Fruit fly (Drosophila melanogaster) whole organism, wandering third instar larva: ENCODE results near the gene CG42307.

Experiments used
- Abd-B ChIP-seq: fragments of >200 bp; optimal IDR thresholded peaks from 2 replicates; lab custom pipeline; 2017; ENCODE audit warnings: missing biosample characterization, missing genetic modification characterization
- CG32264 ChIP-seq: fragments of 200-800 bp; sonication (Bioruptor generic); optimal IDR thresholded peaks from 2 replicates; lab custom pipeline; 2016; ENCODE audit warnings: missing biosample characterization, missing genetic modification characterization
- CG9705 ChIP-seq: fragments of 200-800 bp; sonication (Bioruptor generic); optimal IDR thresholded peaks from 2 replicates; lab custom pipeline; 2018; ENCODE audit warnings: missing biosample characterization, mild to moderate bottlenecking, missing genetic modification characterization
- CrebA ChIP-seq: fragments of 200-800 bp; sonication (Bioruptor generic); optimal IDR thresholded peaks from 2 replicates; lab custom pipeline; 2016; ENCODE audit warnings: missing biosample characterization, mild to moderate bottlenecking, missing genetic modification characterization, borderline replicate concordance
- Dif ChIP-seq: fragments of 200-275, 200-300 bp; sonication (Bioruptor generic); optimal IDR thresholded peaks from 2 replicates; lab custom pipeline; 2018; ENCODE audit warnings: missing biosample characterization, missing genetic modification characterization; ENCODE audit not compliant: partially characterized antibody
- GATAd ChIP-seq: sonication (Bioruptor generic); optimal IDR thresholded peaks from 2 replicates; lab custom pipeline; 2016; ENCODE audit warnings: missing biosample characterization, missing genetic modification characterization
- HLH106 ChIP-seq: fragments of 200-800 bp; optimal IDR thresholded peaks from 3 replicates; lab custom pipeline; 2019; ENCODE audit warnings: missing biosample characterization, mild to moderate bottlenecking, missing genetic modification characterization, moderate library complexity
- Hnf4 ChIP-seq: fragments of 200-800 bp; sonication (Bioruptor generic); optimal IDR thresholded peaks from 2 replicates; lab custom pipeline; 2016; ENCODE audit warnings: missing biosample characterization, mild to moderate bottlenecking, missing genetic modification characterization
- Hr78 ChIP-seq: fragments of >200 bp; optimal IDR thresholded peaks from 2 replicates; lab custom pipeline; 2017; ENCODE audit warnings: missing biosample characterization, missing genetic modification characterization
- Hr83 ChIP-seq: fragments of 200-300 bp; sonication (Bioruptor generic); optimal IDR thresholded peaks from 2 replicates; lab custom pipeline; 2016; ENCODE audit warnings: missing biosample characterization, mild to moderate bottlenecking, missing genetic modification characterization, moderate library complexity; ENCODE audit not compliant: poor library complexity, severe bottlenecking
- Jra ChIP-seq: sonication (Bioruptor generic); optimal IDR thresholded peaks from 2 replicates; lab custom pipeline; 2016; ENCODE audit warnings: missing biosample characterization, missing genetic modification characterization
- Mio ChIP-seq: sonication (Bioruptor generic); optimal IDR thresholded peaks from 2 replicates; lab custom pipeline; 2016; ENCODE audit warnings: missing biosample characterization, missing genetic modification characterization
- Myc ChIP-seq: fragments of >200 bp; optimal IDR thresholded peaks from 2 replicates; lab custom pipeline; 2017
- N ChIP-seq: fragments of >200 bp; optimal IDR thresholded peaks from 2 replicates; lab custom pipeline; 2018; ENCODE audit warnings: missing biosample characterization, missing external identifiers, missing genetic modification characterization
- OdsH ChIP-seq: fragments of 200-800 bp; sonication (Bioruptor generic); optimal IDR thresholded peaks from 2 replicates; lab custom pipeline; 2016; ENCODE audit warnings: missing biosample characterization, mild to moderate bottlenecking, missing genetic modification characterization
- Rel ChIP-seq, 2 experiments: fragments of 200-800 bp; sonication (Bioruptor generic) in 1 of 2; optimal IDR thresholded peaks; 2 replicates in 1 of 2; 3 replicates in 1 of 2; lab custom pipeline; 2016 to 2019; ENCODE audit warnings: mild to moderate bottlenecking in 2 of 2, missing biosample characterization in 2 of 2, missing genetic modification characterization in 2 of 2, moderate library complexity in 1 of 2
- Sp1 ChIP-seq: fragments of 200-800 bp; sonication (Bioruptor generic); optimal IDR thresholded peaks from 3 replicates; lab custom pipeline; 2019; ENCODE audit warnings: missing biosample characterization, mild to moderate bottlenecking, missing genetic modification characterization, moderate library complexity
- Vsx2 ChIP-seq: fragments of 200-300, 225-300 bp; sonication (Bioruptor generic); optimal IDR thresholded peaks from 2 replicates; lab custom pipeline; 2018; ENCODE audit warnings: missing biosample characterization, missing genetic modification characterization; ENCODE audit not compliant: partially characterized antibody
- br ChIP-seq: fragments of 200-800 bp; sonication (Bioruptor generic); optimal IDR thresholded peaks from 2 replicates; lab custom pipeline; 2016; ENCODE audit warnings: missing biosample characterization, missing genetic modification characterization
- dl ChIP-seq, 2 experiments: fragments of 175-275, 200-275 bp in 1 of 2; fragments of 200-275 bp in 1 of 2; sonication (Bioruptor generic); optimal IDR thresholded peaks; lab custom pipeline; 2018; ENCODE audit warnings: mild to moderate bottlenecking in 2 of 2, missing biosample characterization in 2 of 2, missing genetic modification characterization in 2 of 2, moderate library complexity in 2 of 2; ENCODE audit not compliant: partially characterized antibody in 2 of 2, insufficient read depth in 1 of 2
- dmrt93B ChIP-seq: fragments of 200-800 bp; sonication (Bioruptor generic); optimal IDR thresholded peaks from 2 replicates; lab custom pipeline; 2018; ENCODE audit warnings: missing biosample characterization, mild to moderate bottlenecking, missing genetic modification characterization
- dsf ChIP-seq: sonication (Bioruptor generic); optimal IDR thresholded peaks from 2 replicates; lab custom pipeline; 2016; ENCODE audit warnings: missing biosample characterization, missing genetic modification characterization, borderline replicate concordance
- ey ChIP-seq: fragments of 200-800 bp; sonication (Bioruptor generic); optimal IDR thresholded peaks from 2 replicates; lab custom pipeline; 2016; ENCODE audit warnings: missing biosample characterization, missing genetic modification characterization
- foxo ChIP-seq, 2 experiments: fragments of 200-800 bp; sonication (Bioruptor generic); optimal IDR thresholded peaks; 2 replicates in 1 of 2; 3 replicates in 1 of 2; lab custom pipeline; 2016 to 2017; ENCODE audit warnings: missing biosample characterization in 2 of 2, missing genetic modification characterization in 2 of 2
- fru ChIP-seq: fragments of 200-800 bp; sonication (Bioruptor generic); optimal IDR thresholded peaks from 3 replicates; lab custom pipeline; 2016; ENCODE audit warnings: missing biosample characterization, mild to moderate bottlenecking, missing genetic modification characterization
- h ChIP-seq: fragments of 200-800 bp; sonication (Bioruptor generic); optimal IDR thresholded peaks from 3 replicates; lab custom pipeline; 2016; ENCODE audit warnings: missing biosample characterization, mild to moderate bottlenecking, missing genetic modification characterization
- lola ChIP-seq: fragments of >200 bp; optimal IDR thresholded peaks from 2 replicates; lab custom pipeline; 2017; ENCODE audit warnings: missing biosample characterization, missing genetic modification characterization
- pan ChIP-seq: fragments of >200 bp; optimal IDR thresholded peaks from 2 replicates; lab custom pipeline; 2017
- psq ChIP-seq: fragments of 200-800 bp; sonication (Bioruptor generic); optimal IDR thresholded peaks from 3 replicates; lab custom pipeline; 2017; ENCODE audit warnings: missing biosample characterization, mild to moderate bottlenecking, missing genetic modification characterization, moderate library complexity
- rgr ChIP-seq: fragments of 200-800 bp; sonication (Bioruptor generic); optimal IDR thresholded peaks from 3 replicates; lab custom pipeline; 2016; ENCODE audit warnings: missing biosample characterization, mild to moderate bottlenecking, missing genetic modification characterization
- sage ChIP-seq: fragments of 200-800 bp; sonication (Bioruptor generic); optimal IDR thresholded peaks from 2 replicates; lab custom pipeline; 2016; ENCODE audit warnings: missing biosample characterization, mild to moderate bottlenecking, missing genetic modification characterization
- sv ChIP-seq: fragments of 200-800 bp; sonication (Bioruptor generic); optimal IDR thresholded peaks from 3 replicates; lab custom pipeline; 2016; ENCODE audit warnings: missing biosample characterization, missing genetic modification characterization
- tai ChIP-seq: sonication (Bioruptor generic); optimal IDR thresholded peaks from 2 replicates; lab custom pipeline; 2016; ENCODE audit warnings: missing biosample characterization, missing genetic modification characterization
- woc ChIP-seq: sonication (Bioruptor generic); optimal IDR thresholded peaks from 2 replicates; lab custom pipeline; 2016; ENCODE audit warnings: missing biosample characterization, mild to moderate bottlenecking, missing genetic modification characterization

CG42307 gene

dm6 chr3L:7381359-7381976 is 52.5 kb downstream of the CG42307 start, which contains the start of the genes SMSr and smid:
Gene SMSr, minus strand, starts transcription at chr3L:7381474.
Gene smid, plus strand, starts transcription at chr3L:7381614.
- TF ChIP-seq fru (peak; percentile 98), Jra (peak; percentile 72), lola (GFP tag; lab: Kevin White, UChicago) (no peak), dsf (GFP tag; lab: Kevin White, UChicago) (peak; percentile 28), br (GFP tag; lab: Kevin White, UChicago) (peak; percentile 47), CrebA (GFP tag; lab: Kevin White, UChicago) (no peak), Abd-B (no peak), foxo (GFP tag; optimal IDR thresholded peaks at IDR 0.05; lab: Kevin White, UChicago) (peak in 1 of 2 experiments; percentile 68), Hr83 (GFP tag; lab: Kevin White, UChicago) (peak; percentile 18), Hnf4 (GFP tag; lab: Kevin White, UChicago) (no peak), CG32264 (no peak), N (peak; percentile 46), Dif (GFP tag; lab: Kevin White, UChicago) (peak; percentile 95), tai (GFP tag; lab: Kevin White, UChicago) (no peak), CG9705 (peak; percentile 16), GATAd (no peak), OdsH (peak; percentile 56), Vsx2 (peak; percentile 69), Hr78 (GFP tag; lab: Kevin White, UChicago) (no peak), HLH106 (tag; lab: Kevin White, UChicago) (peak; percentile 61), dmrt93B (GFP tag; lab: Kevin White, UChicago) (peak; percentile 28), Rel (GFP tag; optimal IDR thresholded peaks at IDR 0.05; lab: Kevin White, UChicago) (no peak), Rel (tag; optimal IDR thresholded peaks at IDR 0.05; lab: Kevin White, UChicago) (no peak), woc (GFP tag; lab: Kevin White, UChicago) (peak; percentile 73), sage (no peak), h (GFP tag; lab: Kevin White, UChicago) (peak; percentile 66), pan (lab: Kevin White, UChicago) (no peak), ey (GFP tag; lab: Kevin White, UChicago) (peak; percentile 62), Sp1 (GFP tag; lab: Kevin White, UChicago) (peak; percentile 56), sv (peak; percentile 42), rgr (GFP tag; lab: Kevin White, UChicago) (peak; percentile 74), Mio (GFP tag; lab: Kevin White, UChicago) (no peak), psq (GFP tag; lab: Kevin White, UChicago) (peak; percentile 32), dl (GFP tag; optimal IDR thresholded peaks at IDR 0.05; lab: Kevin White, UChicago; ENCODE audit: insufficient read depth in 1 of 2, partially characterized antibody in 2 of 2) (peak; percentile 84 to 90), Myc (peak; percentile 21)
